Worm (Caenorhabditis elegans) whole organism, midembryonic: ENCODE data around the gene nhr-196.

Experiments
- flt-1 ChIP-seq: fragments of 200-800 bp; sonication (Bioruptor generic); IDR thresholded peaks from 2 replicates; pipeline ENCODE4 v1.3.6; 2022; ENCODE audit warnings: missing genetic modification characterization, missing compliant biosample characterization
- klf-2 ChIP-seq: fragments of 200-800 bp; sonication (Bioruptor generic); conservative IDR thresholded peaks from 2 replicates; pipeline ENCODE4 v1.3.6; 2022; ENCODE audit warnings: missing genetic modification reagents, missing genetic modification characterization, missing compliant biosample characterization
- med-1 ChIP-seq: sonication (generic microtip); optimal IDR thresholded peaks from 2 replicates; lab custom pipeline; 2017; ENCODE audit warnings: missing genetic modification characterization, mild to moderate bottlenecking, missing compliant biosample characterization, antibody characterized with exemption, missing genetic modification reagents; ENCODE audit not compliant: insufficient read depth
- ref-1 ChIP-seq: fragments of 200-800 bp; sonication (Bioruptor generic); conservative IDR thresholded peaks from 2 replicates; pipeline ENCODE4 v1.3.6; 2022; ENCODE audit warnings: missing genetic modification reagents, missing genetic modification characterization, missing compliant biosample characterization
- tab-1 ChIP-seq: fragments of 200-800 bp; sonication (Bioruptor generic); IDR thresholded peaks from 2 replicates; pipeline ENCODE4 v1.3.6; 2022; ENCODE audit warnings: missing genetic modification characterization, missing compliant biosample characterization
- ztf-23 ChIP-seq: fragments of 200-800 bp; sonication (Bioruptor generic); IDR thresholded peaks from 2 replicates; pipeline ENCODE4 v1.3.6; 2022; ENCODE audit warnings: missing genetic modification reagents, missing genetic modification characterization, missing compliant biosample characterization
- ztf-29 ChIP-seq: fragments of 200-800 bp; sonication (Bioruptor generic); IDR thresholded peaks from 2 replicates; pipeline ENCODE4 v1.3.6; 2022; ENCODE audit warnings: missing genetic modification reagents, missing genetic modification characterization, missing compliant biosample characterization

ce11 chrV:15638853-15639252, 46.7 kb upstream of the nhr-196 start, which contains the start of gene srz-44:
- TF ChIP-seq ref-1 (GFP tag; lab: Robert Waterston, UW) = no peak
- TF ChIP-seq med-1 (GFP tag; lab: Kevin White, UChicago) = no peak
- no peak for TF ChIP-seq ztf-29 (GFP tag; lab: Robert Waterston, UW)
- no peak for TF ChIP-seq flt-1 (GFP tag; lab: Robert Waterston, UW)
- no peak for TF ChIP-seq tab-1 (GFP tag; lab: Robert Waterston, UW)
- no peak for TF ChIP-seq klf-2
- no peak for TF ChIP-seq ztf-23
